Fruit fly (Drosophila melanogaster) whole organism, embryonic: ENCODE measurements around the gene GlcAT-P.
A peak's percentile ranks its signal among the peaks of the same experiment; 100 is the strongest.

Experiments used
- Ada2b ChIP-seq: fragments of 200-800 bp; sonication (Bioruptor generic); IDR thresholded peaks from 2 replicates; pipeline ENCODE4 v1.3.6; 2022; ENCODE audit warnings: missing biosample characterization, missing genetic modification characterization
- Bgb ChIP-seq: fragments of 200-800 bp; sonication (Bioruptor generic); IDR thresholded peaks from 2 replicates; pipeline ENCODE4 v1.3.6; 2022; ENCODE audit warnings: missing biosample characterization, missing genetic modification characterization; ENCODE audit not compliant: partially characterized antibody
- CG12769 ChIP-seq: fragments of 200-800 bp; sonication (Bioruptor generic); optimal IDR thresholded peaks from 2 replicates; lab custom pipeline; 2019; ENCODE audit warnings: missing biosample characterization, mild to moderate bottlenecking, missing genetic modification characterization, moderate library complexity
- CG13624 ChIP-seq: fragments of 200-800 bp; sonication (Bioruptor generic); optimal IDR thresholded peaks from 2 replicates; lab custom pipeline; 2016; ENCODE audit warnings: missing biosample characterization, missing genetic modification characterization
- CG13894 ChIP-seq: fragments of 200-800 bp; sonication (Bioruptor generic); optimal IDR thresholded peaks from 3 replicates; lab custom pipeline; 2018; ENCODE audit warnings: missing biosample characterization, mild to moderate bottlenecking, missing genetic modification characterization, moderate library complexity
- CG17328 ChIP-seq: fragments of 200-800 bp; sonication (Bioruptor generic); IDR thresholded peaks from 2 replicates; pipeline ENCODE4 v1.3.6; 2022; ENCODE audit warnings: missing biosample characterization, missing genetic modification characterization
- CG17359 ChIP-seq: fragments of 200-800 bp; sonication (Bioruptor generic); optimal IDR thresholded peaks from 3 replicates; lab custom pipeline; 2018; ENCODE audit warnings: missing biosample characterization, mild to moderate bottlenecking, missing genetic modification characterization, moderate library complexity
- CG17361 ChIP-seq: fragments of 200-800 bp; sonication (Bioruptor generic); IDR thresholded peaks from 3 replicates; pipeline ENCODE4 v1.3.6; 2022; ENCODE audit warnings: missing biosample characterization, missing genetic modification characterization
- CG2120 ChIP-seq: fragments of 200-800 bp; sonication (Bioruptor generic); optimal IDR thresholded peaks from 3 replicates; lab custom pipeline; 2016; ENCODE audit warnings: missing biosample characterization, missing genetic modification characterization
- CG2712 ChIP-seq: fragments of 200-800 bp; optimal IDR thresholded peaks from 3 replicates; lab custom pipeline; 2019; ENCODE audit warnings: missing biosample characterization, mild to moderate bottlenecking, missing genetic modification characterization, moderate library complexity
- CG33557 ChIP-seq: fragments of 200-800 bp; sonication (Bioruptor generic); optimal IDR thresholded peaks from 2 replicates; lab custom pipeline; 2019; ENCODE audit warnings: missing biosample characterization, mild to moderate bottlenecking, missing genetic modification characterization, moderate library complexity
- CG3838 ChIP-seq: fragments of 200-800 bp; sonication (Bioruptor generic); optimal IDR thresholded peaks from 3 replicates; lab custom pipeline; 2016; ENCODE audit warnings: missing biosample characterization, missing genetic modification characterization
- CG4730 ChIP-seq: fragments of 200-800 bp; sonication (Bioruptor generic); IDR thresholded peaks from 2 replicates; pipeline ENCODE4 v1.3.6; 2022; ENCODE audit warnings: missing biosample characterization, missing genetic modification characterization
- CG6813 ChIP-seq: fragments of 200-800 bp; sonication (Bioruptor generic); optimal IDR thresholded peaks from 2 replicates; lab custom pipeline; 2017; ENCODE audit warnings: missing biosample characterization, missing genetic modification characterization, mild to moderate bottlenecking, moderate library complexity, missing genetic modification reagents
- CG7357 ChIP-seq: fragments of 200-800 bp; sonication (Bioruptor generic); IDR thresholded peaks from 3 replicates; pipeline ENCODE4 v1.3.6; 2022; ENCODE audit warnings: missing biosample characterization, missing genetic modification characterization
- CG8765 ChIP-seq: fragments of 200-800 bp; sonication (Bioruptor generic); IDR thresholded peaks from 2 replicates; pipeline ENCODE4 v1.3.6; 2022; ENCODE audit warnings: missing biosample characterization, missing genetic modification characterization
- CG8924 ChIP-seq: fragments of 200-800 bp; optimal IDR thresholded peaks from 3 replicates; lab custom pipeline; 2019; ENCODE audit warnings: missing biosample characterization, mild to moderate bottlenecking, missing genetic modification characterization, moderate library complexity
- CoRest ChIP-seq: fragments of 200-800 bp; sonication (Bioruptor generic); optimal IDR thresholded peaks from 3 replicates; lab custom pipeline; 2018; ENCODE audit warnings: missing biosample characterization, mild to moderate bottlenecking, missing genetic modification characterization, moderate library complexity
- D19A ChIP-seq: fragments of 200-800 bp; optimal IDR thresholded peaks from 3 replicates; lab custom pipeline; 2019; ENCODE audit warnings: missing biosample characterization, mild to moderate bottlenecking, missing genetic modification characterization, moderate library complexity
- HLH3B ChIP-seq: fragments of 200-800 bp; sonication (Bioruptor generic); IDR thresholded peaks from 2 replicates; pipeline ENCODE4 v1.3.6; 2022; ENCODE audit warnings: missing biosample characterization, missing genetic modification characterization
- HmgD ChIP-seq: fragments of 200-800 bp; sonication (Bioruptor generic); optimal IDR thresholded peaks from 3 replicates; lab custom pipeline; 2016; ENCODE audit warnings: missing biosample characterization, missing genetic modification characterization
- MTF-1 ChIP-seq: fragments of 200-800 bp; sonication (Bioruptor generic); optimal IDR thresholded peaks from 2 replicates; lab custom pipeline; 2018; ENCODE audit warnings: missing biosample characterization, mild to moderate bottlenecking, missing genetic modification characterization, borderline replicate concordance
- Mrtf ChIP-seq: fragments of 200-800 bp; sonication (Bioruptor generic); IDR thresholded peaks from 3 replicates; pipeline ENCODE4 v1.3.6; 2022; ENCODE audit warnings: missing biosample characterization, missing genetic modification characterization
- NFAT ChIP-seq: fragments of 200-800 bp; sonication (Bioruptor generic); IDR thresholded peaks from 2 replicates; pipeline ENCODE4 v1.3.6; 2022; ENCODE audit warnings: missing biosample characterization, missing genetic modification characterization
- Optix ChIP-seq: fragments of 200-800 bp; sonication (Bioruptor generic); IDR thresholded peaks from 3 replicates; pipeline ENCODE4 v1.3.6; 2022; ENCODE audit warnings: missing biosample characterization, missing genetic modification characterization
- TFAM ChIP-seq: fragments of 200-800 bp; sonication (Bioruptor generic); optimal IDR thresholded peaks from 2 replicates; lab custom pipeline; 2017; ENCODE audit warnings: missing biosample characterization, missing genetic modification characterization, inconsistent platforms
- Xbp1 ChIP-seq: fragments of 200-800 bp; sonication (Bioruptor generic); optimal IDR thresholded peaks from 3 replicates; lab custom pipeline; 2016; ENCODE audit warnings: missing biosample characterization, mild to moderate bottlenecking, missing genetic modification characterization
- cg ChIP-seq: fragments of 200-800 bp; sonication (Bioruptor generic); optimal IDR thresholded peaks from 3 replicates; lab custom pipeline; 2019; ENCODE audit warnings: missing biosample characterization, mild to moderate bottlenecking, missing genetic modification characterization, moderate library complexity
- crol ChIP-seq: fragments of 200-800 bp; sonication (Bioruptor generic); IDR thresholded peaks from 2 replicates; pipeline ENCODE4 v1.3.6; 2022; ENCODE audit warnings: missing biosample characterization, missing genetic modification characterization
- dysf ChIP-seq: fragments of 200-800 bp; sonication (Bioruptor generic); IDR thresholded peaks from 3 replicates; pipeline ENCODE4 v1.3.6; 2022; ENCODE audit warnings: missing biosample characterization, missing genetic modification characterization
- en ChIP-seq: fragments of 200-800 bp; sonication (Bioruptor generic); optimal IDR thresholded peaks from 2 replicates; lab custom pipeline; 2016; ENCODE audit warnings: missing biosample characterization, missing genetic modification characterization
- exex ChIP-seq: fragments of 200-800 bp; sonication (Bioruptor generic); optimal IDR thresholded peaks from 4 replicates; lab custom pipeline; 2018; ENCODE audit warnings: missing biosample characterization, mild to moderate bottlenecking, missing genetic modification characterization, moderate library complexity
- gcm ChIP-seq: fragments of 200-800 bp; sonication (Bioruptor generic); optimal IDR thresholded peaks from 2 replicates; lab custom pipeline; 2019; ENCODE audit warnings: missing biosample characterization, mild to moderate bottlenecking, missing genetic modification characterization, moderate library complexity
- gro ChIP-seq: fragments of 200-800 bp; sonication (Bioruptor generic); optimal IDR thresholded peaks from 2 replicates; lab custom pipeline; 2016; ENCODE audit warnings: missing biosample characterization, missing genetic modification characterization
- jumu ChIP-seq: fragments of 200-800 bp; sonication (Bioruptor generic); optimal IDR thresholded peaks from 3 replicates; lab custom pipeline; 2016; ENCODE audit warnings: missing biosample characterization, missing genetic modification characterization
- lab ChIP-seq: fragments of 200-800 bp; sonication (Bioruptor generic); optimal IDR thresholded peaks from 3 replicates; lab custom pipeline; 2017; ENCODE audit warnings: missing biosample characterization, missing genetic modification characterization, mild to moderate bottlenecking, moderate library complexity, missing genetic modification reagents
- lov ChIP-seq, 2 experiments: fragments of 200-800 bp in 1 of 2; fragments of >200 bp in 1 of 2; sonication (Bioruptor generic) in 1 of 2; IDR thresholded peaks in 1 of 2; optimal IDR thresholded peaks in 1 of 2; 2 replicates in 1 of 2; 3 replicates in 1 of 2; pipeline versions ENCODE4 v1.3.6 to Lab custom; 2017 to 2022; ENCODE audit warnings: missing biosample characterization in 1 of 2, missing genetic modification characterization in 1 of 2
- mirr ChIP-seq: fragments of 200-800 bp; sonication (Bioruptor generic); optimal IDR thresholded peaks from 3 replicates; lab custom pipeline; 2018; ENCODE audit warnings: missing biosample characterization, mild to moderate bottlenecking, missing genetic modification characterization
- nau ChIP-seq: fragments of 200-800 bp; sonication (Bioruptor generic); optimal IDR thresholded peaks from 3 replicates; lab custom pipeline; 2017; ENCODE audit warnings: missing biosample characterization, mild to moderate bottlenecking, missing genetic modification characterization, missing genetic modification reagents
- nerfin-2 ChIP-seq: fragments of 200-800 bp; sonication (Bioruptor generic); IDR thresholded peaks from 2 replicates; pipeline ENCODE4 v1.3.6; 2022; ENCODE audit warnings: missing biosample characterization, missing genetic modification characterization; ENCODE audit not compliant: partially characterized antibody
- row ChIP-seq: fragments of 200-800 bp; sonication (Bioruptor generic); IDR thresholded peaks from 3 replicates; pipeline ENCODE4 v1.3.6; 2022; ENCODE audit warnings: missing biosample characterization, missing genetic modification characterization
- sisA ChIP-seq: fragments of 200-800 bp; sonication (Bioruptor generic); IDR thresholded peaks from 2 replicates; pipeline ENCODE4 v1.3.6; 2022; ENCODE audit warnings: missing biosample characterization, missing genetic modification characterization
- sna ChIP-seq: fragments of 200-800 bp; sonication (Bioruptor generic); IDR thresholded peaks from 2 replicates; pipeline ENCODE4 v1.3.6; 2022; ENCODE audit warnings: missing biosample characterization, missing genetic modification characterization; ENCODE audit not compliant: partially characterized antibody
- sug ChIP-seq: fragments of 200-800 bp; optimal IDR thresholded peaks from 2 replicates; lab custom pipeline; 2019; ENCODE audit warnings: missing biosample characterization, mild to moderate bottlenecking, missing genetic modification characterization, moderate library complexity
- tgo ChIP-seq: fragments of 200-800 bp; sonication (Bioruptor generic); IDR thresholded peaks from 3 replicates; pipeline ENCODE4 v1.3.6; 2022; ENCODE audit warnings: missing biosample characterization, missing genetic modification characterization
- wdn ChIP-seq: fragments of 200-800 bp; sonication (Bioruptor generic); IDR thresholded peaks from 2 replicates; pipeline ENCODE4 v1.3.6; 2022; ENCODE audit warnings: missing biosample characterization, missing genetic modification characterization
- zf30C ChIP-seq: fragments of 200-800 bp; sonication (Bioruptor generic); optimal IDR thresholded peaks from 3 replicates; lab custom pipeline; 2018; ENCODE audit warnings: missing biosample characterization, mild to moderate bottlenecking, missing genetic modification characterization

Gene GlcAT-P

dm6 chr3L:11183965-11184364 is 13.4 kb downstream of the GlcAT-P start (continued):
- TF ChIP-seq CoRest (tag; lab: Kevin White, UChicago) = no peak
- no peak for TF ChIP-seq CG2712 (tag; lab: Kevin White, UChicago)
- no peak for TF ChIP-seq CG13624
- peak; percentile 76 for TF ChIP-seq crol (GFP tag; lab: Robert Waterston, UW)
- TF ChIP-seq wdn = no peak
- TF ChIP-seq CG12769 (tag; lab: Kevin White, UChicago) = no peak
- no peak for TF ChIP-seq CG6813 (GFP tag; lab: Kevin White, UChicago)
- no peak for TF ChIP-seq NFAT (GFP tag; lab: Robert Waterston, UW)
- no peak for TF ChIP-seq Optix (GFP tag; lab: Robert Waterston, UW)
- TF ChIP-seq CG13894 (tag; lab: Kevin White, UChicago) = no peak
- TF ChIP-seq sisA (GFP tag; lab: Robert Waterston, UW) = no peak
- TF ChIP-seq Mrtf = 0 out of 3 replicates have a peak, but pooled peaks have one; percentile 10
- TF ChIP-seq CG33557 (GFP tag; lab: Kevin White, UChicago) = no peak
- no peak for TF ChIP-seq HmgD (GFP tag; lab: Kevin White, UChicago)
- TF ChIP-seq cg (GFP tag; lab: Kevin White, UChicago) = no peak
- no peak for TF ChIP-seq Bgb (GFP tag; lab: Robert Waterston, UW)
- no peak for TF ChIP-seq tgo (GFP tag; lab: Robert Waterston, UW)
- TF ChIP-seq sug (tag; lab: Kevin White, UChicago) = peak; percentile 2

DNA sequence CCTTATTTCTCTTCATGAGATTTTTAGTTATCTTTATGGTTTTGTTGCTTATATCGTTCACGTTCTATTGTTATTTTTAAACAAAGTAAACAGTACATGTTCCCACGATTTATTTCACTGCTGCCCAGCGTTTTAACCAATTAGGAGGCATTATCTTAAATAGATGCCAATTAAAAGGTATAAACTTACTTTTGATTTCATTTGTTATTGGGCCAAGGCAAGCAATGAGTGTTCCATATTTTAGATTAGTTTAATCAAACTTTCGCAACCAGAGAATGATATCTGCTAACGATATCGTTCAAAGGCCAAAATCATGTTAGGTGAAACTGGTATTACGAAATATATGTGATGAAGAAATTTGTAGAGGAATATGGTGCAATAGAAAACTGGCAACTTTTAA is 14.3 kb downstream of the GlcAT-P start:
- TF ChIP-seq mirr (GFP tag; lab: Kevin White, UChicago) (peak; percentile 79), CG8924 (tag; lab: Kevin White, UChicago) (no peak), CG17361 (no peak), exex (tag; lab: Kevin White, UChicago) (peak; percentile 59)
- TF ChIP-seq, all 482 proteins: peak for 2

dm6 chr3L:11173049-11173564 is 24.2 kb downstream of the GlcAT-P start, which contains the start of gene CG14142:
Gene CG14142 (plus strand): TSS chr3L:11173514.
- TF ChIP-seq TFAM = no peak
- no peak for TF ChIP-seq Bgb (GFP tag; lab: Robert Waterston, UW)
- no peak for TF ChIP-seq CoRest (tag; lab: Kevin White, UChicago)
- no peak for TF ChIP-seq gro (GFP tag; lab: Kevin White, UChicago)
- TF ChIP-seq en (GFP tag; lab: Kevin White, UChicago) = no peak
- TF ChIP-seq nerfin-2 = no peak
- TF ChIP-seq Xbp1 (GFP tag; lab: Kevin White, UChicago) = peak; percentile 2
- TF ChIP-seq CG4730 (GFP tag; lab: Robert Waterston, UW) = no peak
- no peak for TF ChIP-seq CG33557 (GFP tag; lab: Kevin White, UChicago)
- no peak for TF ChIP-seq zf30C (GFP tag; lab: Kevin White, UChicago)
- no peak for TF ChIP-seq CG3838 (GFP tag; lab: Kevin White, UChicago)
- TF ChIP-seq D19A = no peak
- TF ChIP-seq CG17359 (tag; lab: Kevin White, UChicago) = no peak
- TF ChIP-seq HLH3B (GFP tag; lab: Robert Waterston, UW) = 0 out of 2 replicates have a peak, but pooled peaks have one; percentile 6
- TF ChIP-seq CG7357 (GFP tag; lab: Robert Waterston, UW) = no peak
- no peak for TF ChIP-seq cg (GFP tag; lab: Kevin White, UChicago)
- no peak for TF ChIP-seq lab (GFP tag; lab: Kevin White, UChicago)
- TF ChIP-seq Ada2b = 0 out of 2 replicates have a peak, but pooled peaks have one; percentile 15
- TF ChIP-seq jumu (GFP tag; lab: Kevin White, UChicago) = no peak
- no peak for TF ChIP-seq CG8765
- no peak for TF ChIP-seq sna (GFP tag; lab: Robert Waterston, UW)
- no peak for TF ChIP-seq gcm (GFP tag; lab: Kevin White, UChicago)
- TF ChIP-seq nau = no peak
- no peak for TF ChIP-seq MTF-1
- TF ChIP-seq CG17328 (GFP tag; lab: Robert Waterston, UW) = no peak
- no peak for TF ChIP-seq row (GFP tag; lab: Robert Waterston, UW)
- 0 out of 3 replicates have a peak, but pooled peaks have one; percentile 12 for TF ChIP-seq dysf (GFP tag; lab: Robert Waterston, UW)
- TF ChIP-seq lov (optimal IDR thresholded peaks at IDR 0.05; lab: Kevin White, UChicago) = no peak
- no peak for TF ChIP-seq lov (GFP tag; IDR thresholded peaks at IDR 0.05; lab: Robert Waterston, UW)
- TF ChIP-seq CG2120 (GFP tag; lab: Kevin White, UChicago) = peak; percentile 21
